Worm (Caenorhabditis elegans) whole organism, L4 larva: ENCODE data around the gene mdt-28.

ENCODE experiments used
- T20F7.1 ChIP-seq: fragments of 200-800 bp; sonication (Bioruptor generic); optimal IDR thresholded peaks from 2 replicates; lab custom pipeline; 2018; ENCODE audit warnings: mild to moderate bottlenecking, missing genetic modification characterization, missing compliant biosample characterization
- skn-1 ChIP-seq: fragments of 150-350 bp; optimal IDR thresholded peaks from 2 replicates; lab custom pipeline; 2014; ENCODE audit warnings: missing biosample characterization, missing genetic modification characterization

- TF ChIP-seq skn-1 (tag; lab: Kevin White, UChicago) (no peak), T20F7.1 (GFP tag; lab: Kevin White, UChicago) (no peak)
Measured at ce11 chrV:15577395-15577896, 2.2 kb upstream of the mdt-28 start, which contains the start of gene atx-3.
